Worm (Caenorhabditis elegans): ENCODE data around the gene sra-36.

DNA sequence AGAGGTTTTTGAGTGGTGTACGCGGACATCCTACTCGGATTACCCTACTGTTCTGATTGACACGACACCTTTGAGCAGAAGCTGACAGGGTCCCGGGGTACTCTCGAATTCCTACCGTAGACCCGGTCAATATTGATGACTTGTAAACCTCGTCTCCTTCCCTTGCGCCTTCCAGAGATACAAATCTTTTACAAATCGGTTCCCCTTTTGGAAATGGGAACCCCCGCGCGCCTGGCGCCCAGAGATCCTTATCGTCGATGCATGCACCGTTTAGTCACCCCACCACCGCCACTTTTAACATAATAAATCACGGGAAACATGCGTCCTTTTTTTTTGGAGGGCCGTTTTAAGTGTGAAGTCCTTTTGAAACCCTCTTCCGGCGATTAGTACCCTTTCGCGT, 32.6 kb upstream of the sra-36 start:
- TF ChIP-seq hmg-1.1 (GFP tag; IDR thresholded peaks at IDR 0.05) (no peak), lin-15B (tag; optimal IDR thresholded peaks at IDR 0.05) (no peak), skn-1 (tag; optimal IDR thresholded peaks at IDR 0.05) (no peak), spr-3 (GFP tag; optimal IDR thresholded peaks at IDR 0.05) (no peak), F37D6.2 (tag; optimal IDR thresholded peaks at IDR 0.05) (no peak), lin-38 (GFP tag; IDR thresholded peaks at IDR 0.05) (no peak), mep-1 (tag; optimal IDR thresholded peaks at IDR 0.05) (no peak), ces-1 (GFP tag; optimal IDR thresholded peaks at IDR 0.05) (no peak), nhr-48 (tag; optimal IDR thresholded peaks at IDR 0.05) (no peak), egl-43 (GFP tag; IDR thresholded peaks at IDR 0.05) (no peak), Y105C5A.15 (GFP tag; IDR thresholded peaks at IDR 0.05) (no peak), lin-39 (tag; optimal IDR thresholded peaks at IDR 0.05) (no peak)

All from whole organism, L4 larva.